Fruit fly (Drosophila melanogaster): ENCODE measurements around the gene Task6.

- TF ChIP-seq CG13204 (GFP tag; optimal IDR thresholded peaks at IDR 0.05) (no peak), CG8159 (tag; optimal IDR thresholded peaks at IDR 0.05) (no peak), rn (GFP tag; IDR thresholded peaks at IDR 0.05) (no peak), D1 (tag; optimal IDR thresholded peaks at IDR 0.05) (no peak), CG15710 (tag; optimal IDR thresholded peaks at IDR 0.05) (no peak), gl (tag; optimal IDR thresholded peaks at IDR 0.05) (no peak), CG17806 (tag; optimal IDR thresholded peaks at IDR 0.05) (no peak), CG12605 (GFP tag; IDR thresholded peaks at IDR 0.05) (no peak), CG8301 (tag; optimal IDR thresholded peaks at IDR 0.05) (no peak), Snoo (tag; optimal IDR thresholded peaks at IDR 0.05) (no peak), Pif1A (GFP tag; optimal IDR thresholded peaks at IDR 0.05) (no peak), fd96Ca (GFP tag; IDR thresholded peaks at IDR 0.05) (no peak), EcR (GFP tag; optimal IDR thresholded peaks at IDR 0.05) (no peak)
Measured at dm6 chr3R:13700192-13700591, 25.9 kb upstream of the Task6 start, which contains the start of gene ninaB.

Measured in whole organism, pupa.